Fruit fly (Drosophila melanogaster) Kc167 (cell line): Measurements from ENCODE around the gene Pits.

Experiments
- Myc ChIP-seq: fragments of >200 bp; optimal IDR thresholded peaks from 2 replicates; lab custom pipeline; 2017; ENCODE audit warnings: missing external identifiers
- h ChIP-seq: fragments of >200 bp; optimal IDR thresholded peaks from 3 replicates; lab custom pipeline; 2018; ENCODE audit warnings: missing external identifiers
- psq ChIP-seq: fragments of >200 bp; optimal IDR thresholded peaks from 2 replicates; lab custom pipeline; 2017; ENCODE audit warnings: missing external identifiers

DNA sequence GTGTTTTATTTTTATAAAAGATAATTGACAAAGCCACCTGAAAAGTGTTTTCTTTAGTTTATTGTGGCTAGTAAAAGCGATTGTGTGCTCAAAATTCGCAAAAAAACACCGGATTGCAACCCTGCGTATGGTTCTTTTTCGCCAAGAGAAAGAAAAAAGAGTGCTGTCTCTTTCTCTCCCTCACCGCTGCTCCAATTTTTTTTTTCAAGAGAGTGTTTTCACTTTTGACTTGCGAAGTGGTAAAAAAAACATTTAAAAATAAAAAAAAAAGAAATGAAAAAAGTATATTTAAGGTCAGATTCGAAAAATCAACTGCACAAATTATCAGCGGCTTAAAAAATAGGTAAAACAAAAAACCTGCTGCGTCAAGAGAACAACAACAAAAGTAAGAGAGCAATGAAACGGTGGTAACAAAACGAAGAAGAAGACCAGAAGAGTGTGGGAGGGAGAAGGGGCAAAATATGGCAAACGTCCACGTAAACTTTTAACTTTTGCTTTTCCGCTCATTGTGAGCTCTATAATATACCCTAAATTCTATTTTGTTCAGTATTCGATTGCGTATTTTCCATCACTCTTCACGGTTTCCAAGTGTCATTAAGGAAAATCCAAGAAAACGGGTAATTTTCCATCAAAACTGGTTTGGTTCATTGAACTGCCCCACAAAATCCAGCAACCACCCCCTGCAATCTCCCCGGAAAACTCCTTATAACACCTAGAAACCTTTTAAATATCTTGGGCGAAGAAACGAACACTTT is 13.5 kb upstream of the Pits start:
- no peak for TF ChIP-seq psq (lab: Kevin White, UChicago)
- TF ChIP-seq Myc (lab: Kevin White, UChicago): no peak
- no peak for TF ChIP-seq h (lab: Kevin White, UChicago)
